Fruit fly (Drosophila melanogaster) whole organism, adult: ENCODE measurements around the gene Plp.

ENCODE experiments used
- CG11617 ChIP-seq: fragments of 200-800 bp; sonication (Bioruptor generic); optimal IDR thresholded peaks from 2 replicates; lab custom pipeline; 2017; ENCODE audit warnings: mild to moderate bottlenecking, missing biosample characterization, missing genetic modification reagents, missing genetic modification characterization
- CG12768 ChIP-seq: fragments of 200-800 bp; sonication (Bioruptor generic); optimal IDR thresholded peaks from 2 replicates; lab custom pipeline; 2017; ENCODE audit warnings: missing biosample characterization, missing genetic modification characterization, mild to moderate bottlenecking, moderate library complexity, missing genetic modification reagents
- CG33017 ChIP-seq: fragments of 200-800 bp; sonication (Bioruptor generic); optimal IDR thresholded peaks from 2 replicates; lab custom pipeline; 2018; ENCODE audit warnings: missing biosample characterization, mild to moderate bottlenecking, missing genetic modification characterization, moderate library complexity
- CG5204 ChIP-seq: fragments of 200-800 bp; sonication (Bioruptor generic); optimal IDR thresholded peaks from 2 replicates; lab custom pipeline; 2016; ENCODE audit warnings: missing biosample characterization, missing genetic modification characterization
- CG7045 ChIP-seq: fragments of 200-800 bp; sonication (Bioruptor generic); optimal IDR thresholded peaks from 2 replicates; lab custom pipeline; 2017; ENCODE audit warnings: missing biosample characterization, mild to moderate bottlenecking, missing genetic modification characterization
- Hr96 ChIP-seq: fragments of 200-800 bp; sonication (Bioruptor generic); optimal IDR thresholded peaks from 2 replicates; lab custom pipeline; 2016; ENCODE audit warnings: missing biosample characterization, missing genetic modification characterization
- bab1 ChIP-seq: fragments of 200-800 bp; sonication (Bioruptor generic); optimal IDR thresholded peaks from 3 replicates; lab custom pipeline; 2019; ENCODE audit warnings: missing biosample characterization, mild to moderate bottlenecking, missing genetic modification characterization, moderate library complexity
- cic ChIP-seq: fragments of 200-800 bp; sonication (Bioruptor generic); optimal IDR thresholded peaks from 2 replicates; lab custom pipeline; 2017; ENCODE audit warnings: missing biosample characterization, mild to moderate bottlenecking, missing genetic modification characterization, moderate library complexity
- cnc ChIP-seq, 2 experiments: fragments of >200 bp; optimal IDR thresholded peaks; 2 replicates each; lab custom pipeline; 2017
- kay ChIP-seq: fragments of 200-800 bp; sonication (Bioruptor generic); peaks from one replicate; lab custom pipeline; 2016; ENCODE audit warnings: missing biosample characterization, missing genetic modification characterization, borderline replicate concordance
- ovo ChIP-seq: fragments of 200-800 bp; sonication (Bioruptor generic); optimal IDR thresholded peaks from 2 replicates; lab custom pipeline; 2016; ENCODE audit warnings: missing biosample characterization, missing genetic modification characterization
- pad ChIP-seq: fragments of 200-800 bp; sonication (Bioruptor generic); optimal IDR thresholded peaks from 3 replicates; lab custom pipeline; 2017; ENCODE audit warnings: missing biosample characterization, missing genetic modification characterization, mild to moderate bottlenecking, moderate library complexity, missing genetic modification reagents
- tj ChIP-seq: fragments of 200-800 bp; sonication (Bioruptor generic); optimal IDR thresholded peaks from 3 replicates; lab custom pipeline; 2017; ENCODE audit warnings: missing biosample characterization, mild to moderate bottlenecking, missing genetic modification characterization, moderate library complexity

DNA sequence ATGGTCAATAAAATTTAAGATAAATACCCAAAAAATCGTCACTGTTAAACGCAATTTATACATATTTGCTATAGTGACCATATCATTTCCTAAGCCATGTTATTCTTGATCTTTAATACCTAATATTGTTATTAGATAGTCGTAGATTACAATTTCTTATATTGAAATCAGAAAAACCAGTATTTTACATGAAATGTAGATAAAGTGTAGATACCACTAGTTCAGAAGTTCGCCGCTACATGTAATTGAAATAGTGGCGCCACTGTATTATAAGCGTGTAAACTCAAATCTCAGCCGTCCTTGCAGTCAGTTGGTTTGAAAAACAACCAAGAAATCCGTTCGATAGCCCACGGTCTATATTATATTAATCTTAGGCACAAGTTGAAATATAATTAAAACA is 46.4 kb downstream of the Plp start:
- TF ChIP-seq CG12768 (GFP tag; lab: Kevin White, UChicago) (no peak), tj (GFP tag; lab: Kevin White, UChicago) (no peak), ovo (GFP tag; lab: Kevin White, UChicago) (no peak), bab1 (no peak), pad (GFP tag; lab: Kevin White, UChicago) (no peak), kay (no peak), Hr96 (no peak), cic (GFP tag; lab: Kevin White, UChicago) (no peak), cnc (optimal IDR thresholded peaks at IDR 0.05; lab: Kevin White, UChicago) (no peak), CG11617 (GFP tag; lab: Kevin White, UChicago) (no peak), CG7045 (GFP tag; lab: Kevin White, UChicago) (no peak), CG33017 (no peak), CG5204 (GFP tag; lab: Kevin White, UChicago) (no peak)
